Worm (Caenorhabditis elegans): ENCODE measurements around the gene K02E7.1.

DNA sequence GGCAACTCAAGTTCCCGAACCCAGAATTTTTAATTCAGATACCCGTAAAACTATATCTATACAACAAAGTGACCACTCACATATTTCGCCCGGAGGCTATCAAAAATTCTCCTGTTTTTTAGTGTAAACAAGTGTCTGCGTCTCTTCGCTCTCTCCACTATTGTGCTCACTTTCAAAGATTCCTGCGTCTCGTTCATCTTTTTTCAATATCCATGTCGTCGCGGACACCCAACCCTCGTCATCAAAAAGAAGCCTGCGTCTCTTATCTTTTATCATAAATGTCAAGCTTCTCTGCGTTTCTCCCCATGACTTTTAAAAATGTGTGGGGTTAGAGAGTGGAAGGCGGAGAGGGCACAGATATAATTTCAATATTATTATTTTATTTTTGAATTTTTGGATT, 1.9 kb downstream of the K02E7.1 start:
- TF ChIP-seq elt-1 (tag; optimal IDR thresholded peaks at IDR 0.05) = no peak
- no peak for TF ChIP-seq jun-1 (tag; optimal IDR thresholded peaks at IDR 0.05)
